Worm (Caenorhabditis elegans) whole organism, L4/young adult: ENCODE data around the gene nas-9.

Experiments
- W03F9.2 ChIP-seq: fragments of 150-350 bp; optimal IDR thresholded peaks from 2 replicates; lab custom pipeline; 2014; ENCODE audit warnings: missing biosample characterization, missing genetic modification characterization
- dao-5 ChIP-seq: sonication (generic microtip); optimal IDR thresholded peaks from 2 replicates; lab custom pipeline; 2016; ENCODE audit warnings: missing genotype, missing genetic modification characterization, moderate library complexity, missing compliant biosample characterization
- him-1 ChIP-seq: sonication (generic microtip); optimal IDR thresholded peaks from 2 replicates; lab custom pipeline; 2016; ENCODE audit warnings: missing genotype, missing genetic modification reagents, missing genetic modification characterization, missing compliant biosample characterization

DNA sequence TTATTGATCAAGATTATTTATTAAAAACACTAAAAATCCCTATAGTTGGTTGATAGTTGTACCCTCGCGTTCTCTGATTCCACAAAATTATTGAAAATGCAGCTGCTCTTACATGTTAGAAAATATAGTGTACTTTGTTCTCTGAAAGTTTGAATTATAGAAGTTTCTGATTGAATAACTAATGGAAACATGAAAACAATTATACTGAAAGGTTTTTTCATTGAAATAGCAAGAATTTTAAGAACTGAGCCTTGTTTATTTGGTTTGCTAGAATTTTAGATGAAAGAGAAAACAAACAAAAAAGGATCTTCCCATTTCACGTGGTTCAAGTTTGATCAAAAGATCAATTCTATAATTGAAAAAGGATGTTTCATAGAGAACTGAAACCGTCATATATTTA lies 27.7 kb upstream of the nas-9 start:
- TF ChIP-seq W03F9.2 (tag; lab: Kevin White, UChicago) (no peak), him-1 (no peak), dao-5 (tag; lab: Kevin White, UChicago) (no peak)
